Fruit fly (Drosophila melanogaster) whole organism, embryonic: ENCODE results near the gene Top3beta.

Experiments used
- Atf3 ChIP-seq: fragments of 200-800 bp; sonication (Bioruptor generic); optimal IDR thresholded peaks from 3 replicates; lab custom pipeline; 2016; ENCODE audit warnings: missing biosample characterization, missing genetic modification characterization
- CG11456 ChIP-seq: fragments of 200-800 bp; sonication (Bioruptor generic); IDR thresholded peaks from 3 replicates; pipeline ENCODE4 v1.3.6; 2022; ENCODE audit warnings: missing biosample characterization, missing genetic modification characterization
- CG11723 ChIP-seq: fragments of 200-800 bp; sonication (Bioruptor generic); optimal IDR thresholded peaks from 2 replicates; lab custom pipeline; 2017; ENCODE audit warnings: missing biosample characterization, mild to moderate bottlenecking, missing genetic modification characterization
- CG14667 ChIP-seq: fragments of 200-800 bp; sonication (Bioruptor generic); IDR thresholded peaks from 2 replicates; pipeline ENCODE4 v1.3.6; 2022; ENCODE audit warnings: missing biosample characterization, missing genetic modification characterization
- CG14860 ChIP-seq: fragments of 200-800 bp; sonication (Bioruptor generic); IDR thresholded peaks from 3 replicates; pipeline ENCODE4 v1.3.6; 2022; ENCODE audit warnings: missing biosample characterization, missing genetic modification characterization; ENCODE audit not compliant: partially characterized antibody
- CG1602 ChIP-seq: fragments of 200-800 bp; sonication (Bioruptor generic); optimal IDR thresholded peaks from 3 replicates; lab custom pipeline; 2016; ENCODE audit warnings: missing biosample characterization, missing genetic modification characterization
- CG1603 ChIP-seq: fragments of 200-800 bp; sonication (Bioruptor generic); optimal IDR thresholded peaks from 2 replicates; lab custom pipeline; 2019; ENCODE audit warnings: missing biosample characterization, mild to moderate bottlenecking, missing genetic modification characterization, moderate library complexity
- CG17385 ChIP-seq: fragments of 200-800 bp; sonication (Bioruptor generic); optimal IDR thresholded peaks from 3 replicates; lab custom pipeline; 2018; ENCODE audit warnings: missing biosample characterization, mild to moderate bottlenecking, missing genetic modification characterization
- CG3065 ChIP-seq: fragments of 200-800 bp; sonication (Bioruptor generic); optimal IDR thresholded peaks from 2 replicates; lab custom pipeline; 2016; ENCODE audit warnings: missing biosample characterization, missing genetic modification characterization
- CG4282 ChIP-seq: fragments of 200-800 bp; sonication (Bioruptor generic); optimal IDR thresholded peaks from 2 replicates; lab custom pipeline; 2016; ENCODE audit warnings: missing biosample characterization, missing genetic modification characterization
- CG4360 ChIP-seq: fragments of 200-800 bp; sonication (Bioruptor generic); IDR thresholded peaks from 2 replicates; pipeline ENCODE4 v1.3.6; 2022; ENCODE audit warnings: missing biosample characterization, missing genetic modification characterization
- CG4617 ChIP-seq: fragments of 200-800 bp; sonication (Bioruptor generic); optimal IDR thresholded peaks from 3 replicates; lab custom pipeline; 2016; ENCODE audit warnings: missing biosample characterization, missing genetic modification characterization, borderline replicate concordance
- CG7786 ChIP-seq: fragments of 200-800 bp; sonication (Bioruptor generic); optimal IDR thresholded peaks from 2 replicates; lab custom pipeline; 2016; ENCODE audit warnings: missing biosample characterization, missing genetic modification characterization
- CG7963 ChIP-seq: fragments of 200-800 bp; sonication (Bioruptor generic); IDR thresholded peaks from 3 replicates; pipeline ENCODE4 v1.3.6; 2022; ENCODE audit warnings: missing biosample characterization, missing genetic modification characterization; ENCODE audit not compliant: partially characterized antibody
- CG8089 ChIP-seq: fragments of 200-800 bp; sonication (Bioruptor generic); optimal IDR thresholded peaks from 3 replicates; lab custom pipeline; 2016; ENCODE audit warnings: missing biosample characterization, missing genetic modification characterization
- CG8281 ChIP-seq: fragments of 200-800 bp; sonication (Bioruptor generic); optimal IDR thresholded peaks from 2 replicates; lab custom pipeline; 2018; ENCODE audit warnings: missing biosample characterization, mild to moderate bottlenecking, missing genetic modification characterization, moderate library complexity
- Deaf1 ChIP-seq: fragments of 200-800 bp; optimal IDR thresholded peaks from 3 replicates; lab custom pipeline; 2019; ENCODE audit warnings: missing biosample characterization, mild to moderate bottlenecking, missing genetic modification characterization, moderate library complexity
- Dref ChIP-seq: fragments of 200-800 bp; sonication (Bioruptor generic); IDR thresholded peaks from 2 replicates; pipeline ENCODE4 v1.3.6; 2022; ENCODE audit warnings: missing biosample characterization, missing genetic modification characterization
- E2f1 ChIP-seq: fragments of 200-800 bp; sonication (Bioruptor generic); IDR thresholded peaks from 2 replicates; pipeline ENCODE4 v1.3.6; 2022; ENCODE audit warnings: missing biosample characterization, missing genetic modification characterization
- Fer1 ChIP-seq: fragments of 200-800 bp; sonication (Bioruptor generic); optimal IDR thresholded peaks from 2 replicates; lab custom pipeline; 2017; ENCODE audit warnings: missing biosample characterization, mild to moderate bottlenecking, missing genetic modification characterization
- Fer2 ChIP-seq: fragments of 200-800 bp; sonication (Bioruptor generic); optimal IDR thresholded peaks from 2 replicates; lab custom pipeline; 2018; ENCODE audit warnings: missing biosample characterization, mild to moderate bottlenecking, missing genetic modification characterization, moderate library complexity
- Fer3 ChIP-seq: fragments of 200-800 bp; sonication (Bioruptor generic); optimal IDR thresholded peaks from 2 replicates; lab custom pipeline; 2018; ENCODE audit warnings: missing biosample characterization, mild to moderate bottlenecking, missing genetic modification characterization, moderate library complexity
- Lim3 ChIP-seq: fragments of 200-800 bp; sonication (Bioruptor generic); IDR thresholded peaks from 2 replicates; pipeline ENCODE4 v1.3.6; 2022; ENCODE audit warnings: missing biosample characterization, missing genetic modification characterization
- Nf-YC ChIP-seq: fragments of 200-800 bp; optimal IDR thresholded peaks from 3 replicates; lab custom pipeline; 2019; ENCODE audit warnings: missing biosample characterization, mild to moderate bottlenecking, missing genetic modification characterization, moderate library complexity
- Spps ChIP-seq: fragments of 200-800 bp; sonication (Bioruptor generic); optimal IDR thresholded peaks from 2 replicates; lab custom pipeline; 2018; ENCODE audit warnings: missing biosample characterization, mild to moderate bottlenecking, missing genetic modification characterization
- ac ChIP-seq: fragments of 200-800 bp; sonication (Bioruptor generic); optimal IDR thresholded peaks from 3 replicates; lab custom pipeline; 2017; ENCODE audit warnings: missing biosample characterization, mild to moderate bottlenecking, missing genetic modification characterization
- ap ChIP-seq: fragments of 200-800 bp; sonication (Bioruptor generic); IDR thresholded peaks from 2 replicates; pipeline ENCODE4 v1.3.6; 2022; ENCODE audit warnings: missing biosample characterization, missing genetic modification characterization
- ato ChIP-seq: fragments of 200-800 bp; sonication (Bioruptor generic); IDR thresholded peaks from 2 replicates; pipeline ENCODE4 v1.3.6; 2022; ENCODE audit warnings: missing biosample characterization, missing genetic modification characterization; ENCODE audit not compliant: partially characterized antibody
- az2 ChIP-seq: fragments of 200-800 bp; sonication (Bioruptor generic); optimal IDR thresholded peaks from 3 replicates; lab custom pipeline; 2016; ENCODE audit warnings: missing biosample characterization, missing genetic modification characterization
- dan ChIP-seq: fragments of 200-800 bp; sonication (Bioruptor generic); IDR thresholded peaks from 2 replicates; pipeline ENCODE4 v1.3.6; 2022; ENCODE audit warnings: missing biosample characterization, missing genetic modification characterization
- danr ChIP-seq: fragments of 200-800 bp; sonication (Bioruptor generic); IDR thresholded peaks from 2 replicates; pipeline ENCODE4 v1.3.6; 2022; ENCODE audit warnings: missing biosample characterization, missing genetic modification characterization
- dimm ChIP-seq: fragments of 200-800 bp; sonication (Bioruptor generic); IDR thresholded peaks from 2 replicates; pipeline ENCODE4 v1.3.6; 2022; ENCODE audit warnings: missing biosample characterization, missing genetic modification characterization
- dm ChIP-seq: fragments of 200-800 bp; sonication (Bioruptor generic); optimal IDR thresholded peaks from 3 replicates; lab custom pipeline; 2016; ENCODE audit warnings: missing biosample characterization, missing genetic modification characterization
- dpn ChIP-seq, 2 experiments: fragments of 200-800 bp; sonication (Bioruptor generic); optimal IDR thresholded peaks; 3 replicates each; lab custom pipeline; 2016; ENCODE audit warnings: missing biosample characterization in 2 of 2, missing genetic modification characterization in 2 of 2
- eyg ChIP-seq: fragments of 200-800 bp; sonication (Bioruptor generic); optimal IDR thresholded peaks from 3 replicates; lab custom pipeline; 2016; ENCODE audit warnings: missing biosample characterization, missing genetic modification characterization
- fd102C ChIP-seq: fragments of 200-800 bp; sonication (Bioruptor generic); optimal IDR thresholded peaks from 2 replicates; lab custom pipeline; 2018; ENCODE audit warnings: missing biosample characterization, mild to moderate bottlenecking, missing genetic modification characterization, moderate library complexity
- lbe ChIP-seq: fragments of 200-800 bp; sonication (Bioruptor generic); optimal IDR thresholded peaks from 2 replicates; lab custom pipeline; 2016; ENCODE audit warnings: missing biosample characterization, mild to moderate bottlenecking, missing genetic modification characterization
- mirr ChIP-seq: fragments of 200-800 bp; sonication (Bioruptor generic); optimal IDR thresholded peaks from 3 replicates; lab custom pipeline; 2018; ENCODE audit warnings: missing biosample characterization, mild to moderate bottlenecking, missing genetic modification characterization
- ranshi ChIP-seq: fragments of 200-800 bp; sonication (Bioruptor generic); IDR thresholded peaks from 2 replicates; pipeline ENCODE4 v1.3.6; 2022; ENCODE audit warnings: missing biosample characterization, missing genetic modification characterization
- sc ChIP-seq, 3 experiments: fragments of >200 bp in 2 of 3; fragments of 200-800 bp in 1 of 3; sonication (Bioruptor generic) in 1 of 3; optimal IDR thresholded peaks; 2 replicates in 2 of 3; 3 replicates in 1 of 3; lab custom pipeline; 2017; ENCODE audit warnings: mild to moderate bottlenecking in 1 of 3, missing biosample characterization in 1 of 3, missing genetic modification characterization in 1 of 3, missing genetic modification reagents in 1 of 3
- schlank ChIP-seq: fragments of 200-800 bp; sonication (Bioruptor generic); optimal IDR thresholded peaks from 2 replicates; lab custom pipeline; 2018; ENCODE audit warnings: missing biosample characterization, mild to moderate bottlenecking, missing genetic modification characterization
- sd ChIP-seq: fragments of 200-800 bp; sonication (Bioruptor generic); optimal IDR thresholded peaks from 3 replicates; lab custom pipeline; 2018; ENCODE audit warnings: missing biosample characterization, mild to moderate bottlenecking, missing genetic modification characterization, moderate library complexity
- shn ChIP-seq: fragments of 200-800 bp; sonication (Bioruptor generic); optimal IDR thresholded peaks from 3 replicates; lab custom pipeline; 2016; ENCODE audit warnings: missing biosample characterization, missing genetic modification characterization
- so ChIP-seq: fragments of 200-800 bp; sonication (Bioruptor generic); IDR thresholded peaks from 3 replicates; pipeline ENCODE4 v1.3.6; 2022; ENCODE audit warnings: missing biosample characterization, missing genetic modification characterization
- sr ChIP-seq: fragments of 200-800 bp; sonication (Bioruptor generic); IDR thresholded peaks from 3 replicates; pipeline ENCODE4 v1.3.6; 2022; ENCODE audit warnings: missing biosample characterization, missing genetic modification characterization
- ttk ChIP-seq: fragments of 200-800 bp; sonication (Bioruptor generic); IDR thresholded peaks from 2 replicates; pipeline ENCODE4 v2.1.2; 2022; ENCODE audit warnings: missing biosample characterization, missing genetic modification characterization
- unpg ChIP-seq: fragments of 200-800 bp; sonication (Bioruptor generic); optimal IDR thresholded peaks from 3 replicates; lab custom pipeline; 2018; ENCODE audit warnings: missing biosample characterization, mild to moderate bottlenecking, missing genetic modification characterization, moderate library complexity
- wor ChIP-seq: fragments of 200-800 bp; sonication (Bioruptor generic); IDR thresholded peaks from 2 replicates; pipeline ENCODE4 v1.3.6; 2022; ENCODE audit warnings: missing biosample characterization, missing genetic modification characterization
- zen ChIP-seq: fragments of 200-800 bp; sonication (Bioruptor generic); optimal IDR thresholded peaks from 3 replicates; lab custom pipeline; 2018; ENCODE audit warnings: missing biosample characterization, mild to moderate bottlenecking, missing genetic modification characterization, moderate library complexity
- zfh2 ChIP-seq: fragments of 200-800 bp; sonication (Bioruptor generic); optimal IDR thresholded peaks from 2 replicates; lab custom pipeline; 2016; ENCODE audit warnings: missing biosample characterization, missing genetic modification characterization

The Top3beta gene

DNA sequence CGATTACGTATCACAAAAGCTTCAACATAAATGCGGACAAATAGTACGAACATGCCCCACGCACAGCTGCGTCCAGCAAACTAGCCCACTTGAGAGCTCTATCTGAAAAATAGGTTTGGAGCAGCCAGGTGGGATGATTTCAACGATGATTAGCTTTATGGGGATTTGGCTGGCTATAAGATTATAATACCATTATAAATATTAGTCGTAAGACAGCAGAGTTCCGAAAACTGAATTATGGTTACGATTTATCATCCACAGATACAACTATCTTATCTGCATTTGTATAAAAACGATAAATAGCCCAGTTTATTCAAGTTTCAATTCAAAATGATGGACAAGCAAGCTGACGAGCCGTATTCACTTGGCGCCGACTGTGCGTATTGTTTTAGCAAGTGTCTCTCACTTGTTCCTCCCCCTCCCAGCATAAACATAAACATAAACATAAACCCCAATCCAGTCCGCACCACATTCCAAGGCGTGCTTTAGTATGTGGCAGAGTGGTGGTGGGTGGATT lies 24.1 kb downstream of the Top3beta start (continued):
- TF ChIP-seq unpg (peak; percentile 75), az2 (GFP tag; lab: Kevin White, UChicago) (peak; percentile 49), ac (GFP tag; lab: Kevin White, UChicago) (no peak), schlank (tag; lab: Kevin White, UChicago) (peak; percentile 72), lbe (GFP tag; lab: Kevin White, UChicago) (no peak), zen (peak; percentile 34), sc (optimal IDR thresholded peaks at IDR 0.05; lab: Kevin White, UChicago) (no peak), sc (GFP tag; optimal IDR thresholded peaks at IDR 0.05; lab: Kevin White, UChicago) (peak; percentile 41), mirr (GFP tag; lab: Kevin White, UChicago) (peak; percentile 84), CG4617 (GFP tag; lab: Kevin White, UChicago) (no peak), ap (GFP tag; lab: Robert Waterston, UW) (0 out of 2 replicates have a peak, but pooled peaks have one; percentile 25), wor (GFP tag; lab: Robert Waterston, UW) (no peak), Nf-YC (tag; lab: Kevin White, UChicago) (peak; percentile 73), dan (GFP tag; lab: Robert Waterston, UW) (no peak), CG14860 (GFP tag; lab: Robert Waterston, UW) (no peak), CG7963 (GFP tag; lab: Robert Waterston, UW) (no peak), Deaf1 (tag; lab: Kevin White, UChicago) (peak; percentile 63), CG1602 (GFP tag; lab: Kevin White, UChicago) (peak; percentile 16), sr (GFP tag; lab: Robert Waterston, UW) (peak; percentile 15; the same call in 1 of the 3 replicates), Fer2 (tag; lab: Kevin White, UChicago) (peak; percentile 13), CG3065 (GFP tag; lab: Kevin White, UChicago) (no peak), so (GFP tag; lab: Robert Waterston, UW) (peak; percentile 79; the same call in 2 of the 3 replicates), CG4360 (GFP tag; lab: Robert Waterston, UW) (no peak), CG11723 (GFP tag; lab: Kevin White, UChicago) (peak; percentile 73), fd102C (no peak), ranshi (GFP tag; lab: Robert Waterston, UW) (peak; percentile 47; the same call in 1 of the 2 replicates), CG14667 (GFP tag; lab: Robert Waterston, UW) (peak; percentile 34; the same call in 1 of the 2 replicates), shn (GFP tag; lab: Kevin White, UChicago) (peak; percentile 4), CG8281 (tag; lab: Kevin White, UChicago) (peak; percentile 46), CG7786 (GFP tag; lab: Kevin White, UChicago) (peak; percentile 60), E2f1 (GFP tag; lab: Robert Waterston, UW) (no peak), dpn (GFP tag; optimal IDR thresholded peaks at IDR 0.05; lab: Kevin White, UChicago) (peak; percentile 42 to 63), zfh2 (GFP tag; lab: Kevin White, UChicago) (peak; percentile 37), sd (peak; percentile 97), Lim3 (GFP tag; lab: Robert Waterston, UW) (no peak), CG1603 (tag; lab: Kevin White, UChicago) (peak; percentile 63), Spps (tag; lab: Kevin White, UChicago) (peak; percentile 0), eyg (GFP tag; lab: Kevin White, UChicago) (no peak), CG11456 (GFP tag; lab: Robert Waterston, UW) (peak; percentile 71; the same call in 1 of the 3 replicates), danr (GFP tag; lab: Robert Waterston, UW) (peak; percentile 59; the same call in 1 of the 2 replicates), dm (GFP tag; lab: Kevin White, UChicago) (peak; percentile 5), ttk (GFP tag; lab: Robert Waterston, UW) (peak; percentile 43; the same call in 1 of the 2 replicates), Fer1 (GFP tag; lab: Kevin White, UChicago) (peak; percentile 92), dimm (GFP tag; lab: Robert Waterston, UW) (no peak), CG4282 (no peak), Atf3 (GFP tag; lab: Kevin White, UChicago) (peak; percentile 11), Dref (GFP tag; lab: Robert Waterston, UW) (no peak), CG8089 (GFP tag; lab: Kevin White, UChicago) (no peak), CG17385 (peak; percentile 77), ato (no peak), Fer3 (peak; percentile 77)
